Worm (Caenorhabditis elegans) whole organism, L4 larva: ENCODE data around the gene rbg-1.
A peak's percentile ranks its signal among the peaks of the same experiment; 100 is the strongest.

Experiments used
- D1046.2 ChIP-seq: fragments of 200-800 bp; sonication (Bioruptor generic); IDR thresholded peaks from 2 replicates; pipeline ENCODE4 v1.3.6; 2022; ENCODE audit warnings: missing genetic modification characterization, missing compliant biosample characterization
- F49E8.2 ChIP-seq: sonication (generic microtip); optimal IDR thresholded peaks from 2 replicates; lab custom pipeline; 2016; ENCODE audit warnings: missing compliant biosample characterization, mild to moderate bottlenecking, missing genetic modification characterization, borderline replicate concordance
- Y105C5A.15 ChIP-seq: fragments of 200-800 bp; sonication (Bioruptor generic); IDR thresholded peaks from 2 replicates; pipeline ENCODE4 v1.3.6; 2022; ENCODE audit warnings: missing genetic modification characterization, missing compliant biosample characterization
- ZK546.5 ChIP-seq, 2 experiments: sonication (generic microtip); optimal IDR thresholded peaks; 2 replicates each; lab custom pipeline; 2017; ENCODE audit warnings: missing biosample characterization in 2 of 2, missing genetic modification characterization in 2 of 2
- aha-1 ChIP-seq: fragments of 150-350 bp; peaks from one replicate; lab custom pipeline; 2014; ENCODE audit warnings: missing biosample characterization, missing genetic modification characterization
- daf-16 ChIP-seq, 3 experiments: sonication (generic microtip); optimal IDR thresholded peaks; 2 replicates each; lab custom pipeline; 2016 to 2017; ENCODE audit warnings: missing genetic modification characterization in 3 of 3, missing genetic modification reagents in 3 of 3, mild to moderate bottlenecking in 2 of 3, missing compliant biosample characterization in 2 of 3, missing biosample characterization in 1 of 3, moderate library complexity in 1 of 3
- daf-19 ChIP-seq: fragments of 200-800 bp; sonication (Bioruptor generic); conservative IDR thresholded peaks from 2 replicates; pipeline ENCODE4 v1.3.6; 2022; ENCODE audit warnings: missing genetic modification characterization, missing compliant biosample characterization
- daf-8 ChIP-seq: fragments of 200-800 bp; sonication (Bioruptor generic); IDR thresholded peaks from 2 replicates; pipeline ENCODE4 v1.3.6; 2022; ENCODE audit warnings: missing genetic modification characterization, missing compliant biosample characterization
- dve-1 ChIP-seq: sonication (generic microtip); optimal IDR thresholded peaks from 2 replicates; lab custom pipeline; 2017; ENCODE audit warnings: antibody characterized with exemption, mild to moderate bottlenecking, missing genetic modification characterization, missing compliant biosample characterization; ENCODE audit not compliant: insufficient read depth
- hlh-30 ChIP-seq: sonication (generic microtip); optimal IDR thresholded peaks from 2 replicates; lab custom pipeline; 2017; ENCODE audit warnings: antibody characterized with exemption, mild to moderate bottlenecking, missing genetic modification characterization, missing compliant biosample characterization; ENCODE audit not compliant: insufficient read depth
- hmg-1.1 ChIP-seq: fragments of 200-800 bp; sonication (Bioruptor generic); IDR thresholded peaks from 2 replicates; pipeline ENCODE4 v1.3.6; 2022; ENCODE audit warnings: missing genetic modification reagents, missing genetic modification characterization, missing compliant biosample characterization
- lin-1 ChIP-seq: fragments of 200-800 bp; sonication (Bioruptor generic); IDR thresholded peaks from 2 replicates; pipeline ENCODE4 v1.3.6; 2022; ENCODE audit warnings: missing genetic modification reagents, missing genetic modification characterization, missing compliant biosample characterization
- lin-15B ChIP-seq: fragments of 150-350 bp; sonication (generic microtip); optimal IDR thresholded peaks from 3 replicates; lab custom pipeline; 2014; ENCODE audit warnings: missing biosample characterization, missing genetic modification characterization
- madf-9 ChIP-seq: fragments of 200-800 bp; sonication (Bioruptor generic); conservative IDR thresholded peaks from 2 replicates; pipeline ENCODE4 v1.3.6; 2022; ENCODE audit warnings: missing genetic modification reagents, missing genetic modification characterization, missing compliant biosample characterization
- mdl-1 ChIP-seq, 2 experiments: fragments of 150-350 bp in 1 of 2; sonication (generic microtip) in 1 of 2; optimal IDR thresholded peaks; 2 replicates each; lab custom pipeline; 2014 to 2017; ENCODE audit warnings: missing biosample characterization in 2 of 2, missing genetic modification characterization in 2 of 2
- mxl-2 ChIP-seq: fragments of 200-800 bp; sonication (Bioruptor generic); conservative IDR thresholded peaks from 2 replicates; pipeline ENCODE4 v1.3.6; 2022; ENCODE audit warnings: missing genetic modification reagents, missing genetic modification characterization, missing compliant biosample characterization
- nhr-111 ChIP-seq: fragments of 200-800 bp; sonication (Bioruptor generic); optimal IDR thresholded peaks from 2 replicates; lab custom pipeline; 2018; ENCODE audit warnings: mild to moderate bottlenecking, missing genetic modification characterization, missing compliant biosample characterization
- nhr-28 ChIP-seq: fragments of 150-350 bp; optimal IDR thresholded peaks from 2 replicates; lab custom pipeline; 2014; ENCODE audit warnings: missing biosample characterization, missing genetic modification characterization
- nhr-42 ChIP-seq: fragments of 200-800 bp; sonication (Bioruptor generic); IDR thresholded peaks from 2 replicates; pipeline ENCODE4 v1.3.6; 2022; ENCODE audit warnings: missing genetic modification characterization, missing compliant biosample characterization
- php-3 ChIP-seq: fragments of 200-800 bp; sonication (Bioruptor generic); IDR thresholded peaks from 2 replicates; pipeline ENCODE4 v1.3.6; 2022; ENCODE audit warnings: missing genetic modification reagents, missing genetic modification characterization, missing compliant biosample characterization
- rbr-2 ChIP-seq: sonication (generic microtip); optimal IDR thresholded peaks from 2 replicates; lab custom pipeline; 2016; ENCODE audit warnings: missing genotype, missing genetic modification characterization, missing compliant biosample characterization
- sdz-12 ChIP-seq: fragments of 200-800 bp; sonication (Bioruptor generic); optimal IDR thresholded peaks from 2 replicates; lab custom pipeline; 2018; ENCODE audit warnings: mild to moderate bottlenecking, missing genetic modification characterization, missing compliant biosample characterization
- snpc-1.2 ChIP-seq: fragments of 200-800 bp; sonication (Bioruptor generic); IDR thresholded peaks from 2 replicates; pipeline ENCODE4 v1.3.6; 2022; ENCODE audit warnings: missing genetic modification reagents, missing genetic modification characterization, missing compliant biosample characterization
- snpc-4 ChIP-seq: fragments of 150-350 bp; optimal IDR thresholded peaks from 2 replicates; lab custom pipeline; 2014; ENCODE audit warnings: missing biosample characterization, missing genetic modification characterization
- unc-62 ChIP-seq, 3 experiments: fragments of 150-350 bp in 1 of 3; sonication (generic microtip); optimal IDR thresholded peaks in 2 of 3; peaks in 1 of 3; 1 replicate in 1 of 3; 2 replicates in 2 of 3; lab custom pipeline; 2014 to 2017; ENCODE audit warnings: missing biosample characterization in 3 of 3, missing genetic modification characterization in 3 of 3, missing genetic modification reagents in 3 of 3, missing genotype in 1 of 3
- vab-7 ChIP-seq: fragments of 200-800 bp; sonication (Bioruptor generic); IDR thresholded peaks from 2 replicates; pipeline ENCODE4 v1.3.6; 2022; ENCODE audit warnings: missing genetic modification reagents, missing genetic modification characterization, missing compliant biosample characterization
- ztf-11 ChIP-seq: fragments of 150-350 bp; optimal IDR thresholded peaks from 2 replicates; lab custom pipeline; 2014; ENCODE audit warnings: missing biosample characterization, missing genetic modification characterization

The rbg-1 gene

ce11 chrX:14946464-14947354, 36.6 kb upstream of the rbg-1 start (continued):
- TF ChIP-seq F49E8.2 (tag; lab: Kevin White, UChicago) (no peak), Y105C5A.15 (no peak), mxl-2 (GFP tag; lab: Robert Waterston, UW) (no peak), mdl-1 (tag; optimal IDR thresholded peaks at IDR 0.05; lab: Kevin White, UChicago) (no peak), snpc-4 (no peak), daf-8 (GFP tag; lab: Robert Waterston, UW) (no peak), snpc-1.2 (no peak), nhr-111 (GFP tag; lab: Kevin White, UChicago) (no peak), aha-1 (peak; percentile 36), lin-15B (tag; lab: Kevin White, UChicago) (no peak)

ce11 chrX:14947355-14947668, 36.0 kb upstream of the rbg-1 start:
- TF ChIP-seq hlh-30 (peak; percentile 85), ZK546.5 (tag; optimal IDR thresholded peaks at IDR 0.05; lab: Kevin White, UChicago) (no peak), sdz-12 (no peak), daf-16 (GFP tag; optimal IDR thresholded peaks at IDR 0.05; lab: Kevin White, UChicago) (no peak), daf-16 (tag; optimal IDR thresholded peaks at IDR 0.05; lab: Kevin White, UChicago) (peak; percentile 46), nhr-28 (peak; percentile 9), dve-1 (tag; lab: Kevin White, UChicago) (peak; percentile 1)

ce11 chrX:14951797-14952196, 31.5 kb upstream of the rbg-1 start:
- TF ChIP-seq daf-19, result no peak
- peak; percentile 54; the same call in 1 of the 2 replicates for TF ChIP-seq snpc-1.2
- TF ChIP-seq, all 104 proteins: peak for 1

ce11 chrX:14954548-14954947, 28.8 kb upstream of the rbg-1 start, which contains the start of gene pag-3:
pag-3 (minus strand) TSS chrX:14954648.
- TF ChIP-seq vab-7 (no peak), sdz-12 (no peak), lin-1 (GFP tag; lab: Robert Waterston, UW) (no peak), madf-9 (GFP tag; lab: Robert Waterston, UW) (no peak), daf-8 (GFP tag; lab: Robert Waterston, UW) (no peak), unc-62 (GFP tag; optimal IDR thresholded peaks at IDR 0.05 in 1 of 2; lab: Kevin White, UChicago) (peak in 1 of 2 experiments; percentile 23), unc-62 (tag; optimal IDR thresholded peaks at IDR 0.05; lab: Kevin White, UChicago) (no peak), nhr-42 (no peak), ztf-11 (tag; lab: Kevin White, UChicago) (no peak)
- TF ChIP-seq, all 104 proteins: peak for 1

- TF ChIP-seq D1046.2 (GFP tag; lab: Robert Waterston, UW), result no peak
- TF ChIP-seq unc-62 (GFP tag; optimal IDR thresholded peaks at IDR 0.05 in 1 of 2; lab: Kevin White, UChicago), result peak in 1 of 2 experiments; percentile 84
- TF ChIP-seq unc-62 (tag; optimal IDR thresholded peaks at IDR 0.05; lab: Kevin White, UChicago), result no peak
Measured at ce11 chrX:14957176-14957575, 26.2 kb upstream of the rbg-1 start.

ce11 chrX:14958401-14958800, 24.9 kb upstream of the rbg-1 start:
- TF ChIP-seq daf-16 (GFP tag; optimal IDR thresholded peaks at IDR 0.05; lab: Kevin White, UChicago) (no peak), daf-16 (tag; optimal IDR thresholded peaks at IDR 0.05; lab: Kevin White, UChicago) (no peak), unc-62 (GFP tag; optimal IDR thresholded peaks at IDR 0.05 in 1 of 2; lab: Kevin White, UChicago) (peak in 1 of 2 experiments; percentile 97), unc-62 (tag; optimal IDR thresholded peaks at IDR 0.05; lab: Kevin White, UChicago) (no peak)
- TF ChIP-seq, all 104 proteins: peak for 1

ce11 chrX:14959393-14960073, 23.8 kb upstream of the rbg-1 start:
- TF ChIP-seq rbr-2 (tag; lab: Kevin White, UChicago), result no peak
- peak in 1 of 2 experiments; percentile 67 for TF ChIP-seq unc-62 (GFP tag; optimal IDR thresholded peaks at IDR 0.05 in 1 of 2; lab: Kevin White, UChicago)
- TF ChIP-seq unc-62 (tag; optimal IDR thresholded peaks at IDR 0.05; lab: Kevin White, UChicago), result no peak
- no peak for TF ChIP-seq hmg-1.1 (GFP tag; lab: Robert Waterston, UW)
- TF ChIP-seq php-3 (GFP tag; lab: Robert Waterston, UW), result no peak
